Fruit fly (Drosophila melanogaster): Measurements from ENCODE around the gene CG14182.

dm6 chr3L:19941162-19941561, 38.5 kb downstream of the CG14182 start:
- TF ChIP-seq CG8478 (optimal IDR thresholded peaks at IDR 0.05): no peak
- TF ChIP-seq usp (GFP tag; optimal IDR thresholded peaks at IDR 0.05): no peak
